Fruit fly (Drosophila melanogaster) whole organism, embryonic: ENCODE results near the gene CG13077.

ENCODE experiments used
- CG10274 ChIP-seq: fragments of 200-800 bp; sonication (Bioruptor generic); optimal IDR thresholded peaks from 3 replicates; lab custom pipeline; 2017; ENCODE audit warnings: missing biosample characterization, mild to moderate bottlenecking, missing genetic modification characterization
- CG10366 ChIP-seq: fragments of 200-800 bp; sonication (Bioruptor generic); IDR thresholded peaks from 2 replicates; pipeline ENCODE4 v1.3.6; 2022; ENCODE audit warnings: missing biosample characterization, missing genetic modification characterization
- CG10462 ChIP-seq: fragments of 200-800 bp; sonication (Bioruptor generic); optimal IDR thresholded peaks from 2 replicates; lab custom pipeline; 2016; ENCODE audit warnings: missing biosample characterization, missing genetic modification characterization
- CG10959 ChIP-seq: fragments of 200-800 bp; sonication (Bioruptor generic); IDR thresholded peaks from 2 replicates; pipeline ENCODE4 v1.3.6; 2022; ENCODE audit warnings: missing biosample characterization, missing genetic modification characterization
- CG15073 ChIP-seq: fragments of 200-800 bp; sonication (Bioruptor generic); optimal IDR thresholded peaks from 2 replicates; lab custom pipeline; 2016; ENCODE audit warnings: missing biosample characterization, missing genetic modification characterization
- CG16815 ChIP-seq: fragments of 200-800 bp; sonication (Bioruptor generic); optimal IDR thresholded peaks from 3 replicates; lab custom pipeline; 2017; ENCODE audit warnings: missing biosample characterization, mild to moderate bottlenecking, missing genetic modification characterization
- CG18262 ChIP-seq: fragments of 200-800 bp; optimal IDR thresholded peaks from 3 replicates; lab custom pipeline; 2019; ENCODE audit warnings: missing biosample characterization, mild to moderate bottlenecking, missing genetic modification characterization, moderate library complexity
- CG18599 ChIP-seq: fragments of 200-800 bp; sonication (Bioruptor generic); optimal IDR thresholded peaks from 3 replicates; lab custom pipeline; 2017; ENCODE audit warnings: missing biosample characterization, missing genetic modification characterization, mild to moderate bottlenecking, moderate library complexity, missing genetic modification reagents
- CG31365 ChIP-seq: fragments of 200-800 bp; sonication (Bioruptor generic); optimal IDR thresholded peaks from 2 replicates; lab custom pipeline; 2018; ENCODE audit warnings: missing biosample characterization, mild to moderate bottlenecking, missing genetic modification characterization
- CG31388 ChIP-seq: fragments of 200-800 bp; sonication (Bioruptor generic); optimal IDR thresholded peaks from 2 replicates; lab custom pipeline; 2016; ENCODE audit warnings: missing biosample characterization, missing genetic modification characterization
- CG6254 ChIP-seq: fragments of 200-800 bp; sonication (Bioruptor generic); optimal IDR thresholded peaks from 3 replicates; lab custom pipeline; 2017; ENCODE audit warnings: mild to moderate bottlenecking, missing biosample characterization, missing genetic modification reagents, missing genetic modification characterization
- CG6689 ChIP-seq: fragments of 200-800 bp; sonication (Bioruptor generic); IDR thresholded peaks from 2 replicates; pipeline ENCODE4 v1.3.6; 2022; ENCODE audit warnings: missing biosample characterization, missing genetic modification characterization
- CG7928 ChIP-seq: fragments of 200-800 bp; sonication (Bioruptor generic); optimal IDR thresholded peaks from 2 replicates; lab custom pipeline; 2017; ENCODE audit warnings: missing biosample characterization, mild to moderate bottlenecking, missing genetic modification characterization
- D ChIP-seq, 2 experiments: fragments of 200-800 bp in 1 of 2; fragments of >200 bp in 1 of 2; sonication (Bioruptor generic) in 1 of 2; optimal IDR thresholded peaks; 2 replicates in 1 of 2; 3 replicates in 1 of 2; lab custom pipeline; 2017; ENCODE audit warnings: mild to moderate bottlenecking in 1 of 2, missing biosample characterization in 1 of 2, missing genetic modification characterization in 1 of 2, missing genetic modification reagents in 1 of 2
- Ets97D ChIP-seq: fragments of 200-800 bp; sonication (Bioruptor generic); optimal IDR thresholded peaks from 3 replicates; lab custom pipeline; 2016; ENCODE audit warnings: missing biosample characterization, missing genetic modification characterization
- Gug ChIP-seq: fragments of 200-800 bp; sonication (Bioruptor generic); IDR thresholded peaks from 4 replicates; pipeline ENCODE4 v1.3.6; 2022; ENCODE audit warnings: missing biosample characterization, missing genetic modification characterization
- HLH3B ChIP-seq: fragments of 200-800 bp; sonication (Bioruptor generic); IDR thresholded peaks from 2 replicates; pipeline ENCODE4 v1.3.6; 2022; ENCODE audit warnings: missing biosample characterization, missing genetic modification characterization
- Jarid2 ChIP-seq: fragments of 200-800 bp; sonication (Bioruptor generic); optimal IDR thresholded peaks from 3 replicates; lab custom pipeline; 2017; ENCODE audit warnings: mild to moderate bottlenecking, missing biosample characterization, missing genetic modification reagents, missing genetic modification characterization
- Lhr ChIP-seq: fragments of 200-800 bp; sonication (Bioruptor generic); optimal IDR thresholded peaks from 3 replicates; lab custom pipeline; 2017; ENCODE audit warnings: mild to moderate bottlenecking, missing biosample characterization, missing genetic modification reagents, missing genetic modification characterization
- Mad ChIP-seq: fragments of 200-800 bp; sonication (Bioruptor generic); optimal IDR thresholded peaks from 2 replicates; lab custom pipeline; 2016; ENCODE audit warnings: missing biosample characterization, missing genetic modification characterization
- Nf-YB ChIP-seq: fragments of 200-800 bp; sonication (Bioruptor generic); optimal IDR thresholded peaks from 3 replicates; lab custom pipeline; 2019; ENCODE audit warnings: missing biosample characterization, mild to moderate bottlenecking, missing genetic modification characterization, moderate library complexity
- Nf-YC ChIP-seq: fragments of 200-800 bp; optimal IDR thresholded peaks from 3 replicates; lab custom pipeline; 2019; ENCODE audit warnings: missing biosample characterization, mild to moderate bottlenecking, missing genetic modification characterization, moderate library complexity
- Oaz ChIP-seq: fragments of 200-800 bp; sonication (Bioruptor generic); IDR thresholded peaks from 2 replicates; pipeline ENCODE4 v1.3.6; 2022; ENCODE audit warnings: missing biosample characterization, missing genetic modification characterization
- Optix ChIP-seq: fragments of 200-800 bp; sonication (Bioruptor generic); IDR thresholded peaks from 3 replicates; pipeline ENCODE4 v1.3.6; 2022; ENCODE audit warnings: missing biosample characterization, missing genetic modification characterization
- Side ChIP-seq: fragments of 200-800 bp; sonication (Bioruptor generic); optimal IDR thresholded peaks from 2 replicates; lab custom pipeline; 2016; ENCODE audit warnings: missing biosample characterization, missing genetic modification characterization
- Sry-δ ChIP-seq: fragments of 200-800 bp; sonication (Bioruptor generic); optimal IDR thresholded peaks from 2 replicates; lab custom pipeline; 2016; ENCODE audit warnings: missing biosample characterization, missing genetic modification characterization
- Vsx1 ChIP-seq: fragments of 200-800 bp; sonication (Bioruptor generic); optimal IDR thresholded peaks from 2 replicates; lab custom pipeline; 2017; ENCODE audit warnings: missing biosample characterization, mild to moderate bottlenecking, missing genetic modification characterization, missing genetic modification reagents
- abd-A ChIP-seq: fragments of 200-800 bp; sonication (Bioruptor generic); optimal IDR thresholded peaks from 3 replicates; lab custom pipeline; 2019; ENCODE audit warnings: missing biosample characterization, mild to moderate bottlenecking, missing genetic modification characterization, moderate library complexity
- da ChIP-seq: fragments of 200-800 bp; sonication (Bioruptor generic); optimal IDR thresholded peaks from 2 replicates; lab custom pipeline; 2016; ENCODE audit warnings: missing biosample characterization, missing genetic modification characterization
- eyg ChIP-seq: fragments of 200-800 bp; sonication (Bioruptor generic); optimal IDR thresholded peaks from 3 replicates; lab custom pipeline; 2016; ENCODE audit warnings: missing biosample characterization, missing genetic modification characterization
- hbn ChIP-seq: fragments of 200-800 bp; sonication (Bioruptor generic); IDR thresholded peaks from 2 replicates; pipeline ENCODE4 v1.3.6; 2022; ENCODE audit warnings: missing biosample characterization, missing genetic modification characterization; ENCODE audit not compliant: partially characterized antibody
- ind ChIP-seq: fragments of 200-800 bp; sonication (Bioruptor generic); optimal IDR thresholded peaks from 3 replicates; lab custom pipeline; 2016; ENCODE audit warnings: missing biosample characterization, missing genetic modification characterization
- klu ChIP-seq: fragments of 200-800 bp; sonication (Bioruptor generic); IDR thresholded peaks from 2 replicates; pipeline ENCODE4 v1.3.6; 2022; ENCODE audit warnings: missing biosample characterization, missing genetic modification characterization
- lilli ChIP-seq: fragments of 200-800 bp; sonication (Bioruptor generic); optimal IDR thresholded peaks from 3 replicates; lab custom pipeline; 2016; ENCODE audit warnings: missing biosample characterization, missing genetic modification characterization
- nom ChIP-seq: fragments of 200-800 bp; sonication (Bioruptor generic); optimal IDR thresholded peaks from 2 replicates; lab custom pipeline; 2017; ENCODE audit warnings: missing biosample characterization, missing genetic modification characterization, mild to moderate bottlenecking, moderate library complexity, missing genetic modification reagents
- pfk ChIP-seq: fragments of 200-800 bp; sonication (Bioruptor generic); optimal IDR thresholded peaks from 2 replicates; lab custom pipeline; 2018; ENCODE audit warnings: missing biosample characterization, mild to moderate bottlenecking, missing genetic modification characterization, moderate library complexity
- repo ChIP-seq: fragments of 200-800 bp; sonication (Bioruptor generic); optimal IDR thresholded peaks from 2 replicates; lab custom pipeline; 2016; ENCODE audit warnings: missing biosample characterization, missing genetic modification characterization
- sna ChIP-seq: fragments of 200-800 bp; sonication (Bioruptor generic); IDR thresholded peaks from 2 replicates; pipeline ENCODE4 v1.3.6; 2022; ENCODE audit warnings: missing biosample characterization, missing genetic modification characterization; ENCODE audit not compliant: partially characterized antibody
- so ChIP-seq: fragments of 200-800 bp; sonication (Bioruptor generic); IDR thresholded peaks from 3 replicates; pipeline ENCODE4 v1.3.6; 2022; ENCODE audit warnings: missing biosample characterization, missing genetic modification characterization
- ssp ChIP-seq: fragments of 200-800 bp; sonication (Bioruptor generic); IDR thresholded peaks from 2 replicates; pipeline ENCODE4 v1.3.6; 2022; ENCODE audit warnings: missing biosample characterization, missing genetic modification characterization
- tll ChIP-seq, 2 experiments: fragments of 200-800 bp in 1 of 2; fragments of >200 bp in 1 of 2; sonication (Bioruptor generic) in 1 of 2; optimal IDR thresholded peaks; 2 replicates each; lab custom pipeline; 2017 to 2019; ENCODE audit warnings: missing biosample characterization in 2 of 2, missing genetic modification characterization in 2 of 2, mild to moderate bottlenecking in 1 of 2, moderate library complexity in 1 of 2
- unpg ChIP-seq: fragments of 200-800 bp; sonication (Bioruptor generic); optimal IDR thresholded peaks from 3 replicates; lab custom pipeline; 2018; ENCODE audit warnings: missing biosample characterization, mild to moderate bottlenecking, missing genetic modification characterization, moderate library complexity
- wor ChIP-seq: fragments of 200-800 bp; sonication (Bioruptor generic); IDR thresholded peaks from 2 replicates; pipeline ENCODE4 v1.3.6; 2022; ENCODE audit warnings: missing biosample characterization, missing genetic modification characterization
- z ChIP-seq: fragments of 200-800 bp; sonication (Bioruptor generic); IDR thresholded peaks from 3 replicates; pipeline ENCODE4 v1.3.6; 2022; ENCODE audit warnings: missing biosample characterization, missing genetic modification characterization

Gene CG13077

dm6 chr2L:19606318-19606717 lies 40.7 kb downstream of the CG13077 start, which contains the start of gene CG46244 (continued):
- TF ChIP-seq Oaz (GFP tag; lab: Robert Waterston, UW) (no peak), CG31365 (no peak), pfk (GFP tag; lab: Kevin White, UChicago) (no peak), Optix (no peak), abd-A (peak; percentile 23), Gug (GFP tag; lab: Robert Waterston, UW) (no peak), unpg (GFP tag; lab: Kevin White, UChicago) (no peak), CG6689 (no peak), D (optimal IDR thresholded peaks at IDR 0.05; lab: Kevin White, UChicago) (no peak), D (GFP tag; optimal IDR thresholded peaks at IDR 0.05; lab: Kevin White, UChicago) (no peak), Ets97D (GFP tag; lab: Kevin White, UChicago) (no peak), Jarid2 (GFP tag; lab: Kevin White, UChicago) (peak; percentile 2), Mad (GFP tag; lab: Kevin White, UChicago) (no peak), hbn (GFP tag; lab: Robert Waterston, UW) (no peak), Nf-YC (tag; lab: Kevin White, UChicago) (peak; percentile 91), ind (no peak), CG10959 (GFP tag; lab: Robert Waterston, UW) (no peak), Vsx1 (GFP tag; lab: Kevin White, UChicago) (no peak), repo (no peak), CG7928 (no peak), da (no peak), wor (GFP tag; lab: Robert Waterston, UW) (no peak), tll (GFP tag; optimal IDR thresholded peaks at IDR 0.05; lab: Kevin White, UChicago) (no peak), CG10462 (no peak), CG31388 (GFP tag; lab: Kevin White, UChicago) (no peak), Sry-δ (no peak), so (GFP tag; lab: Robert Waterston, UW) (0 out of 3 replicates have a peak, but pooled peaks have one; percentile 19), Lhr (GFP tag; lab: Kevin White, UChicago) (no peak), eyg (GFP tag; lab: Kevin White, UChicago) (no peak), klu (GFP tag; lab: Robert Waterston, UW) (no peak), CG10274 (GFP tag; lab: Kevin White, UChicago) (no peak), CG10366 (GFP tag; lab: Robert Waterston, UW) (no peak), z (GFP tag; lab: Robert Waterston, UW) (peak; percentile 82; the same call in 2 of the 3 replicates), CG18262 (tag; lab: Kevin White, UChicago) (no peak), CG6254 (GFP tag; lab: Kevin White, UChicago) (no peak), nom (GFP tag; lab: Kevin White, UChicago) (no peak), Nf-YB (GFP tag; lab: Kevin White, UChicago) (peak; percentile 73), ssp (GFP tag; lab: Robert Waterston, UW) (no peak), HLH3B (GFP tag; lab: Robert Waterston, UW) (no peak), CG15073 (no peak), CG18599 (GFP tag; lab: Kevin White, UChicago) (no peak), lilli (GFP tag; lab: Kevin White, UChicago) (no peak), Side (no peak), sna (no peak), CG16815 (GFP tag; lab: Kevin White, UChicago) (no peak)
- TF ChIP-seq, all 482 proteins: peak for 11
